Worm (Caenorhabditis elegans): ENCODE results near the gene ZK1248.17.
A peak's percentile ranks its signal among the peaks of the same experiment; 100 is the strongest.

Gene ZK1248.17

DNA sequence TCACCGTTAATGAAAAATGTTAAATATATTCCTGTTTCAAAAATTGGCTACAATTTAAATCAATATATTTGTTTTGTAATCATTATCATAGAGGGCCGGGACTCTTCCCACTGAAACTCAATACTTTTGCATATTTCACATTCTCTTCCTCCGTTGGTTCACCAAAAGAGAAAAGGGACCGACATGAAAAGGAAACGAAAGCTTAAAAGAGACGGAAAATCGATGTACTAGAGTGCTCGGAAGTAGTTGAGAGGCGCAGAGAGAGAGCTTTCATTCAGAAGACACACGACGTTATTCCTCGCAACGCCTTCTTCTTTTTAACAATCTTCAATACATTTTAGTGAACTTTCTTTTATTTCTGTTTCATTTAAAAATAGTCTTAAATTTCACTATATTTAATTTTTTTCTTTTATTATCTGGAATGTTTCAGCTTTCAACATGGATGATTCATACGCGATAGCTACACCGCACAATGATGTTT, 25.0 kb downstream of the ZK1248.17 start, which contains the start of gene ehs-1:
ehs-1 (plus strand) TSS at position 431 of the 481 bp plus-strand sequence.
- TF ChIP-seq ZK337.2 (GFP tag; IDR thresholded peaks at IDR 0.05) (no peak), ctbp-1 (GFP tag; IDR thresholded peaks at IDR 0.05) (0 out of 2 replicates have a peak, but pooled peaks have one; percentile 10), dpl-1 (GFP tag; optimal IDR thresholded peaks at IDR 0.05) (peak; percentile 2), lsy-2 (tag; optimal IDR thresholded peaks at IDR 0.05) (peak in 1 of 2 experiments; percentile 19)

DNA sequence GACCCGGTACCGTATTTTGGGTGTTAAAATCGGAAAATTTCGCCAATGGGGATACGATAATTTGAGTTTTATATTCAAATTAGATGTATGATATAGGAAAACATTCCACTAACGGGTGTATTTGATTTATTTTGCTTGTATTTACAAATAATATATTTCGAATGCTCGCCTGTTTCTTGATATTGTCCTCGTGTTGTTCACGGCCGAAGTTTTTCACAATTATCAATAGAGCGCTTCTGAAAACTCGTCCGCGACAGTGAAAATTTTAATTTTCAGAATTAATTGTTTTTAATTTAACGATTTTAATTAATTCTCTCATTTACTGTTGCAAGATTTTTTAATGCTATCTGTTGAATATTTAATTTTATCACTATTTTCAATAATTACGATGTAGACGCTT, 25.7 kb downstream of the ZK1248.17 start:
- TF ChIP-seq aha-1 (tag) (peak; percentile 30), mep-1 (tag; optimal IDR thresholded peaks at IDR 0.05) (no peak), nhr-111 (GFP tag; optimal IDR thresholded peaks at IDR 0.05) (no peak), T26A8.4 (GFP tag; IDR thresholded peaks at IDR 0.05) (no peak), fos-1 (tag; optimal IDR thresholded peaks at IDR 0.05) (no peak), tra-1 (GFP tag; IDR thresholded peaks at IDR 0.05) (0 out of 2 replicates have a peak, but pooled peaks have one; percentile 21), hlh-11 (tag; optimal IDR thresholded peaks at IDR 0.05) (no peak), ceh-28 (tag; optimal IDR thresholded peaks at IDR 0.05) (no peak), attf-4 (tag; optimal IDR thresholded peaks at IDR 0.05) (no peak), arid-1 (GFP tag; conservative IDR thresholded peaks at IDR 0.05) (no peak), nhr-41 (GFP tag; IDR thresholded peaks at IDR 0.05) (no peak), D1046.2 (GFP tag; IDR thresholded peaks at IDR 0.05) (no peak), unc-130 (GFP tag; optimal IDR thresholded peaks at IDR 0.05) (peak; percentile 91), ama-1 (optimal IDR thresholded peaks at IDR 0.05) (no peak), spr-1 (tag; optimal IDR thresholded peaks at IDR 0.05) (no peak), F37D6.2 (tag; optimal IDR thresholded peaks at IDR 0.05) (no peak), lsy-2 (tag; optimal IDR thresholded peaks at IDR 0.05) (no peak), zfp-3 (GFP tag; conservative IDR thresholded peaks at IDR 0.05) (no peak), php-3 (GFP tag; IDR thresholded peaks at IDR 0.05) (no peak), pha-4 (GFP tag; IDR thresholded peaks at IDR 0.05) (no peak), pha-4 (tag; optimal IDR thresholded peaks at IDR 0.05) (no peak), nhr-11 (tag; optimal IDR thresholded peaks at IDR 0.05) (no peak), lin-29 (GFP tag; IDR thresholded peaks at IDR 0.05) (no peak), unc-39 (tag; optimal IDR thresholded peaks at IDR 0.05) (no peak), zfp-2 (tag; optimal IDR thresholded peaks at IDR 0.05) (no peak), sdz-12 (GFP tag; optimal IDR thresholded peaks at IDR 0.05) (no peak), hif-1 (tag; optimal IDR thresholded peaks at IDR 0.05) (peak in 1 of 2 experiments; percentile 54), nhr-48 (tag; optimal IDR thresholded peaks at IDR 0.05) (no peak), mdt-29 (GFP tag; IDR thresholded peaks at IDR 0.05) (no peak), egl-43 (GFP tag; IDR thresholded peaks at IDR 0.05) (no peak), gei-8 (GFP tag; optimal IDR thresholded peaks at IDR 0.05) (no peak), lin-39 (tag; optimal IDR thresholded peaks at IDR 0.05) (no peak), mdl-1 (tag; optimal IDR thresholded peaks at IDR 0.05) (no peak), zip-11 (GFP tag; IDR thresholded peaks at IDR 0.05) (no peak), dmd-8 (GFP tag; IDR thresholded peaks at IDR 0.05) (no peak), nhr-25 (tag; optimal IDR thresholded peaks at IDR 0.05; ENCODE audit: borderline replicate concordance, insufficient read depth) (no peak), lin-13 (GFP tag; optimal IDR thresholded peaks at IDR 0.05) (no peak), snpc-1.2 (GFP tag; IDR thresholded peaks at IDR 0.05) (0 out of 2 replicates have a peak, but pooled peaks have one; percentile 9), spr-3 (GFP tag; optimal IDR thresholded peaks at IDR 0.05) (no peak), aly-2 (tag; optimal IDR thresholded peaks at IDR 0.05) (no peak), ceh-44 (GFP tag; IDR thresholded peaks at IDR 0.05) (no peak), lin-1 (GFP tag; IDR thresholded peaks at IDR 0.05) (no peak), nhr-6 (tag; optimal IDR thresholded peaks at IDR 0.05) (no peak), mes-2 (tag; optimal IDR thresholded peaks at IDR 0.05; ENCODE audit: poor library complexity, severe bottlenecking) (peak; percentile 97), unc-62 (GFP tag; optimal IDR thresholded peaks at IDR 0.05 in 1 of 2) (no peak), unc-62 (tag; optimal IDR thresholded peaks at IDR 0.05) (no peak), F10B5.3 (tag; optimal IDR thresholded peaks at IDR 0.05) (no peak)
